Fruit fly (Drosophila melanogaster): ENCODE data around the gene Spn28Da.

Gene Spn28Da

DNA sequence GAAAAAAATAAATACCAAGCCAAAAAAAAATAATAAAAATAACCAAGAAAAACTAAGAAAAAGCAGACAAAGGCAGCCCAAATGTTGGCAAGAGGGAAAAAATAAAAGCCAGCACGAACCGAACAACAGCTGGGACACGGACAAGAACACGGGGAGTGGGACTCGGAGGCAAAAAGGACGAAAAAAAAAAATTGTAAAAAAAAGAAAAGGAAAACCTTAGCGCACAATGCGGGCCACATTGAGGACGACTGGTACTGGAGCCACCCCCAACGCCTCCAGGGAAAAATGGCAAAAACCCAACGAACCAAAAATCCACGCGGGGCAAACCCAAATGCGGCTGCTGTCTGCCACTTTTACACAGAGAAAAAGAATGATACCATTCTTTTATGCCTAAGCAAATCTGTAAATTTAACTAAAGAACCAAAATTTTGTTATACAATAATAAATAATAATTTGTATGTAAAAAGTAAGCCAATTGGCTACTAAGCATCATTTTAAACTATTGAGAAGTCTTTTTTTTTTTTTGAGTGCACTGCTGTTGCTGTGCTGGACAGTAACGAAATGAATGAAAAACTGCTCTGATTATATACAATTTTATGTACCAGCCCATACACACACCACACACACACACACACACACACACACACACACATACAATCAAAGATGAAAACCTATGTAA is 43.3 kb upstream of the Spn28Da start (continued):
- TF ChIP-seq Myb (GFP tag; optimal IDR thresholded peaks at IDR 0.05) (no peak), vnd (GFP tag; IDR thresholded peaks at IDR 0.05; ENCODE audit: partially characterized antibody) (no peak), kay (GFP tag; optimal IDR thresholded peaks at IDR 0.05) (no peak), CG32767 (GFP tag; IDR thresholded peaks at IDR 0.05) (peak; percentile 23; the same call in 1 of the 2 replicates), CG2875 (GFP tag; optimal IDR thresholded peaks at IDR 0.05) (no peak), CG31365 (tag; optimal IDR thresholded peaks at IDR 0.05) (no peak), CG18011 (GFP tag; optimal IDR thresholded peaks at IDR 0.05) (no peak), zen2 (GFP tag; IDR thresholded peaks at IDR 0.05; ENCODE audit: partially characterized antibody) (no peak)

DNA sequence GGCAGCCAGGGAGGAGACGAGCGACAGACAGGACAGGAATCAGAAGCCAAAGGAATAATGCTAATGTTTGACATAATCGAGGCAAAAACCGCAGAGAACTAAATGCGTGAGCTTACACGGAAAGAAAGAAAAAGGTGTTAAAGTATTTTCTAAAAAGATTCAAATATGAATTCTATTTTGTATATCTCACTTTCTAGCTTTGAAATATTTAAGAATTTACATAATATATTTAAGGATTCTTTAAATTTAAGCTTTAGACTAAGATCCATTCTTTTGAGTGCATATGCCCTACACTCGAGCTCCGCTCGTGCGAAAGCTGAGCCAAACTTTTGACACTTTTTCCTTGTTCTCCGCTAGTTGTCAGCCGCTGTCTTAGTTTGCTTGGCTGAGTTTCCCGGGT is 42.3 kb upstream of the Spn28Da start:
- TF ChIP-seq Rfx (GFP tag; IDR thresholded peaks at IDR 0.05) (0 out of 2 replicates have a peak, but pooled peaks have one; percentile 4), nerfin-1 (tag; optimal IDR thresholded peaks at IDR 0.05) (no peak), Ada2b (GFP tag; IDR thresholded peaks at IDR 0.05) (0 out of 2 replicates have a peak, but pooled peaks have one; percentile 10), CG11504 (tag; optimal IDR thresholded peaks at IDR 0.05) (peak; percentile 40), CG1233 (GFP tag; optimal IDR thresholded peaks at IDR 0.05) (no peak), H2.0 (GFP tag; IDR thresholded peaks at IDR 0.05) (no peak), shn (GFP tag; optimal IDR thresholded peaks at IDR 0.05) (no peak), CG13424 (tag; optimal IDR thresholded peaks at IDR 0.05) (peak; percentile 17), sima (GFP tag; optimal IDR thresholded peaks at IDR 0.05) (no peak), Pdp1 (GFP tag; optimal IDR thresholded peaks at IDR 0.05) (no peak), CG2678 (tag; optimal IDR thresholded peaks at IDR 0.05) (peak; percentile 42), lab (GFP tag; optimal IDR thresholded peaks at IDR 0.05) (peak; percentile 32), Hey (tag; optimal IDR thresholded peaks at IDR 0.05) (no peak), CG6254 (GFP tag; optimal IDR thresholded peaks at IDR 0.05) (no peak), CG2120 (GFP tag; optimal IDR thresholded peaks at IDR 0.05) (peak; percentile 44), tgo (GFP tag; IDR thresholded peaks at IDR 0.05) (peak; percentile 35; the same call in 2 of the 3 replicates), CG9727 (GFP tag; optimal IDR thresholded peaks at IDR 0.05) (no peak), CG17186 (GFP tag; optimal IDR thresholded peaks at IDR 0.05) (no peak), ap (GFP tag; IDR thresholded peaks at IDR 0.05) (0 out of 2 replicates have a peak, but pooled peaks have one; percentile 18), Xbp1 (GFP tag; optimal IDR thresholded peaks at IDR 0.05) (peak; percentile 21), HLH3B (GFP tag; IDR thresholded peaks at IDR 0.05) (peak; percentile 51; the same call in 1 of the 2 replicates), fd3F (GFP tag; optimal IDR thresholded peaks at IDR 0.05) (peak; percentile 0), CG11247 (GFP tag; IDR thresholded peaks at IDR 0.05) (no peak), pan (optimal IDR thresholded peaks at IDR 0.05) (no peak), pan (GFP tag; optimal IDR thresholded peaks at IDR 0.05 in 1 of 2, IDR thresholded peaks at IDR 0.05 in 1 of 2) (peak in 1 of 2 experiments; percentile 35), CG10565 (GFP tag; optimal IDR thresholded peaks at IDR 0.05) (no peak), CG9437 (GFP tag; optimal IDR thresholded peaks at IDR 0.05) (no peak), fu2 (GFP tag; optimal IDR thresholded peaks at IDR 0.05) (no peak), CG33557 (GFP tag; optimal IDR thresholded peaks at IDR 0.05) (no peak), Dip2 (GFP tag; IDR thresholded peaks at IDR 0.05) (no peak), HLHmδ (GFP tag; optimal IDR thresholded peaks at IDR 0.05) (no peak), CG3847 (GFP tag; IDR thresholded peaks at IDR 0.05) (0 out of 2 replicates have a peak, but pooled peaks have one; percentile 22), Hmr (GFP tag; optimal IDR thresholded peaks at IDR 0.05) (peak; percentile 53), HHEX (GFP tag; optimal IDR thresholded peaks at IDR 0.05) (no peak), CG4820 (GFP tag; optimal IDR thresholded peaks at IDR 0.05) (no peak), sens (GFP tag) (no peak), NC2β (GFP tag; optimal IDR thresholded peaks at IDR 0.05) (no peak), Nf-YA (GFP tag; IDR thresholded peaks at IDR 0.05) (no peak), dysf (GFP tag; IDR thresholded peaks at IDR 0.05) (peak; percentile 51), emc (GFP tag; optimal IDR thresholded peaks at IDR 0.05) (no peak)

Measured in whole organism, embryonic.